Worm (Caenorhabditis elegans) whole organism, L4 larva: ENCODE results near the gene scl-10.
A peak's percentile ranks its signal among the peaks of the same experiment; 100 is the strongest.

Experiments
- F26F4.8 ChIP-seq: fragments of 200-800 bp; sonication (Bioruptor generic); conservative IDR thresholded peaks from 2 replicates; pipeline ENCODE4 v1.3.6; 2022; ENCODE audit warnings: missing genetic modification characterization, missing compliant biosample characterization
- R02D3.7 ChIP-seq: fragments of 150-350 bp; sonication (generic microtip); optimal IDR thresholded peaks from 3 replicates; lab custom pipeline; 2014; ENCODE audit warnings: missing biosample characterization, missing genetic modification characterization
- Y5F2A.4 ChIP-seq: fragments of 200-800 bp; sonication (Bioruptor generic); optimal IDR thresholded peaks from 2 replicates; lab custom pipeline; 2018; ENCODE audit warnings: mild to moderate bottlenecking, missing genetic modification characterization, missing compliant biosample characterization
- aha-1 ChIP-seq: fragments of 150-350 bp; peaks from one replicate; lab custom pipeline; 2014; ENCODE audit warnings: missing biosample characterization, missing genetic modification characterization
- ceh-32 ChIP-seq: sonication (generic microtip); optimal IDR thresholded peaks from 2 replicates; lab custom pipeline; 2016; ENCODE audit warnings: mild to moderate bottlenecking, missing genetic modification characterization, missing compliant biosample characterization; ENCODE audit not compliant: poor library complexity
- ceh-82 ChIP-seq: sonication (generic microtip); optimal IDR thresholded peaks from 2 replicates; lab custom pipeline; 2017; ENCODE audit warnings: missing biosample characterization, missing genetic modification characterization
- daf-12 ChIP-seq: fragments of 150-350 bp; optimal IDR thresholded peaks from 2 replicates; lab custom pipeline; 2014; ENCODE audit warnings: missing biosample characterization, missing genetic modification reagents, missing genetic modification characterization
- daf-8 ChIP-seq: fragments of 200-800 bp; sonication (Bioruptor generic); IDR thresholded peaks from 2 replicates; pipeline ENCODE4 v1.3.6; 2022; ENCODE audit warnings: missing genetic modification characterization, missing compliant biosample characterization
- fos-1 ChIP-seq: fragments of 150-350 bp; optimal IDR thresholded peaks from 2 replicates; lab custom pipeline; 2014; ENCODE audit warnings: missing biosample characterization, missing genetic modification characterization
- gei-8 ChIP-seq: fragments of 200-800 bp; sonication (Bioruptor generic); optimal IDR thresholded peaks from 2 replicates; lab custom pipeline; 2018; ENCODE audit warnings: mild to moderate bottlenecking, missing genetic modification characterization, missing compliant biosample characterization
- hif-1 ChIP-seq, 2 experiments: sonication (generic microtip); optimal IDR thresholded peaks; 2 replicates each; lab custom pipeline; 2016 to 2017; ENCODE audit warnings: missing compliant biosample characterization in 2 of 2, missing genetic modification characterization in 2 of 2, missing genetic modification reagents in 2 of 2, missing genotype in 2 of 2, mild to moderate bottlenecking in 1 of 2
- hlh-11 ChIP-seq: fragments of 200-800 bp; sonication (Bioruptor generic); optimal IDR thresholded peaks from 2 replicates; lab custom pipeline; 2018; ENCODE audit warnings: mild to moderate bottlenecking, missing genetic modification characterization, missing compliant biosample characterization
- jun-1 ChIP-seq: fragments of 150-350 bp; optimal IDR thresholded peaks from 2 replicates; lab custom pipeline; 2014; ENCODE audit warnings: missing biosample characterization, missing genetic modification reagents, missing genetic modification characterization
- lim-7 ChIP-seq: fragments of 200-800 bp; sonication (Bioruptor generic); IDR thresholded peaks from 2 replicates; pipeline ENCODE4 v1.3.6; 2022; ENCODE audit warnings: missing genetic modification characterization, missing compliant biosample characterization
- lin-15B ChIP-seq: fragments of 150-350 bp; sonication (generic microtip); optimal IDR thresholded peaks from 3 replicates; lab custom pipeline; 2014; ENCODE audit warnings: missing biosample characterization, missing genetic modification characterization
- lin-29 ChIP-seq: fragments of 200-800 bp; sonication (Bioruptor generic); IDR thresholded peaks from 2 replicates; pipeline ENCODE4 v1.3.6; 2022; ENCODE audit warnings: missing genetic modification reagents, missing genetic modification characterization, missing compliant biosample characterization
- lin-39 ChIP-seq: fragments of 150-350 bp; optimal IDR thresholded peaks from 2 replicates; lab custom pipeline; 2014; ENCODE audit warnings: missing biosample characterization, missing genetic modification reagents, missing genetic modification characterization
- lir-3 ChIP-seq: sonication (generic microtip); optimal IDR thresholded peaks from 2 replicates; lab custom pipeline; 2016; ENCODE audit warnings: mild to moderate bottlenecking, missing genetic modification characterization, missing compliant biosample characterization
- mdl-1 ChIP-seq, 2 experiments: fragments of 150-350 bp in 1 of 2; sonication (generic microtip) in 1 of 2; optimal IDR thresholded peaks; 2 replicates each; lab custom pipeline; 2014 to 2017; ENCODE audit warnings: missing biosample characterization in 2 of 2, missing genetic modification characterization in 2 of 2
- mep-1 ChIP-seq: fragments of 150-350 bp; sonication (generic microtip); optimal IDR thresholded peaks from 3 replicates; lab custom pipeline; 2014; ENCODE audit warnings: missing biosample characterization, missing genetic modification characterization
- mxl-2 ChIP-seq: fragments of 200-800 bp; sonication (Bioruptor generic); conservative IDR thresholded peaks from 2 replicates; pipeline ENCODE4 v1.3.6; 2022; ENCODE audit warnings: missing genetic modification reagents, missing genetic modification characterization, missing compliant biosample characterization
- nhr-102 ChIP-seq: sonication (generic microtip); optimal IDR thresholded peaks from 2 replicates; lab custom pipeline; 2016; ENCODE audit warnings: mild to moderate bottlenecking, missing genetic modification characterization, moderate library complexity, missing compliant biosample characterization
- nhr-237 ChIP-seq: sonication (generic microtip); optimal IDR thresholded peaks from 2 replicates; lab custom pipeline; 2017; ENCODE audit warnings: missing biosample characterization, missing genetic modification characterization
- nhr-42 ChIP-seq: fragments of 200-800 bp; sonication (Bioruptor generic); IDR thresholded peaks from 2 replicates; pipeline ENCODE4 v1.3.6; 2022; ENCODE audit warnings: missing genetic modification characterization, missing compliant biosample characterization
- nhr-48 ChIP-seq: sonication (generic microtip); optimal IDR thresholded peaks from 2 replicates; lab custom pipeline; 2016; ENCODE audit warnings: mild to moderate bottlenecking, missing genetic modification characterization, missing compliant biosample characterization
- nhr-6 ChIP-seq: fragments of 150-350 bp; optimal IDR thresholded peaks from 2 replicates; lab custom pipeline; 2014; ENCODE audit warnings: missing biosample characterization, missing genetic modification characterization
- nhr-77 ChIP-seq: fragments of 150-350 bp; optimal IDR thresholded peaks from 2 replicates; lab custom pipeline; 2014; ENCODE audit warnings: missing biosample characterization, missing genetic modification characterization
- pqm-1 ChIP-seq: sonication (generic microtip); optimal IDR thresholded peaks from 2 replicates; lab custom pipeline; 2017; ENCODE audit warnings: missing biosample characterization, missing genetic modification characterization
- sdz-12 ChIP-seq: fragments of 200-800 bp; sonication (Bioruptor generic); optimal IDR thresholded peaks from 2 replicates; lab custom pipeline; 2018; ENCODE audit warnings: mild to moderate bottlenecking, missing genetic modification characterization, missing compliant biosample characterization
- set-16 ChIP-seq: fragments of 200-800 bp; sonication (Bioruptor generic); IDR thresholded peaks from 2 replicates; pipeline ENCODE4 v1.3.6; 2022; ENCODE audit warnings: missing genetic modification reagents, missing genetic modification characterization, missing compliant biosample characterization
- skn-1 ChIP-seq: fragments of 150-350 bp; optimal IDR thresholded peaks from 2 replicates; lab custom pipeline; 2014; ENCODE audit warnings: missing biosample characterization, missing genetic modification characterization
- snpc-1.2 ChIP-seq: fragments of 200-800 bp; sonication (Bioruptor generic); IDR thresholded peaks from 2 replicates; pipeline ENCODE4 v1.3.6; 2022; ENCODE audit warnings: missing genetic modification reagents, missing genetic modification characterization, missing compliant biosample characterization
- spr-1 ChIP-seq: sonication (generic microtip); optimal IDR thresholded peaks from 2 replicates; lab custom pipeline; 2016; ENCODE audit warnings: mild to moderate bottlenecking, missing genetic modification characterization, missing compliant biosample characterization
- unc-39 ChIP-seq: sonication (generic microtip); optimal IDR thresholded peaks from 2 replicates; lab custom pipeline; 2017; ENCODE audit warnings: missing biosample characterization, missing genetic modification characterization
- unc-62 ChIP-seq, 3 experiments: fragments of 150-350 bp in 1 of 3; sonication (generic microtip); optimal IDR thresholded peaks in 2 of 3; peaks in 1 of 3; 1 replicate in 1 of 3; 2 replicates in 2 of 3; lab custom pipeline; 2014 to 2017; ENCODE audit warnings: missing biosample characterization in 3 of 3, missing genetic modification characterization in 3 of 3, missing genetic modification reagents in 3 of 3, missing genotype in 1 of 3
- vab-7 ChIP-seq: fragments of 200-800 bp; sonication (Bioruptor generic); IDR thresholded peaks from 2 replicates; pipeline ENCODE4 v1.3.6; 2022; ENCODE audit warnings: missing genetic modification reagents, missing genetic modification characterization, missing compliant biosample characterization
- zfp-2 ChIP-seq: sonication (generic microtip); optimal IDR thresholded peaks from 2 replicates; lab custom pipeline; 2016; ENCODE audit warnings: mild to moderate bottlenecking, missing genetic modification characterization, missing compliant biosample characterization
- zip-11 ChIP-seq: fragments of 200-800 bp; sonication (Bioruptor generic); IDR thresholded peaks from 2 replicates; pipeline ENCODE4 v1.3.6; 2022; ENCODE audit warnings: missing genetic modification characterization, missing compliant biosample characterization
- ztf-11 ChIP-seq: fragments of 150-350 bp; optimal IDR thresholded peaks from 2 replicates; lab custom pipeline; 2014; ENCODE audit warnings: missing biosample characterization, missing genetic modification characterization
- ztf-7 ChIP-seq: fragments of 150-350 bp; optimal IDR thresholded peaks from 2 replicates; lab custom pipeline; 2014; ENCODE audit warnings: missing biosample characterization, missing genetic modification characterization

Gene scl-10

DNA sequence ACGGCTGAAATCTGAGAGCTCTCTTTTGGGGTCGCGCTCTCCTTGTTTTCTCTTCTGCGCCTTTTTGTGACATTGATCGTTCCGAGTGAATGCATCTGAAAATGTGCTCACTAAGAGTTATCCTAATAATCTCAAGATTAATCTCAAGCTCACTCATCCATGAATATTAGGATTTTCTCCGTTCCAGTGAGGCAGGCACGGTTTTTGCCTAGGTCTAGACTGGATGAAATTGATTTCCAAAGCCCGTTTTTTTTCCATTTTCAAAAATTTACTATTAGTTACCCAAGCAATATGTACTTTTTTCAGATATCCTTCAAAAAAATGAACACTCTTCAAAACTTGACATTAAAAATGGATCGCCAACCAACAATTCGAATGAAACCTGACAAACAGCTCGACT lies 6.2 kb upstream of the scl-10 start, which contains the start of gene amt-2:
Gene amt-2, plus strand, starts transcription at position 301 of the 400 bp plus-strand sequence.
- TF ChIP-seq daf-8 (GFP tag; lab: Robert Waterston, UW) (no peak), skn-1 (no peak), lin-29 (GFP tag; lab: Robert Waterston, UW) (no peak), ztf-11 (tag; lab: Kevin White, UChicago) (no peak), jun-1 (tag; lab: Kevin White, UChicago) (no peak), Y5F2A.4 (GFP tag; lab: Kevin White, UChicago) (no peak), lir-3 (no peak), mdl-1 (tag; optimal IDR thresholded peaks at IDR 0.05; lab: Kevin White, UChicago) (no peak), lin-15B (tag; lab: Kevin White, UChicago) (no peak), hlh-11 (tag; lab: Kevin White, UChicago) (no peak), set-16 (GFP tag; lab: Robert Waterston, UW) (no peak), lin-39 (tag; lab: Kevin White, UChicago) (no peak), sdz-12 (no peak), nhr-102 (tag; lab: Kevin White, UChicago) (no peak), daf-12 (tag; lab: Kevin White, UChicago) (no peak)
- TF ChIP-seq, all 104 proteins: peak for 0

DNA sequence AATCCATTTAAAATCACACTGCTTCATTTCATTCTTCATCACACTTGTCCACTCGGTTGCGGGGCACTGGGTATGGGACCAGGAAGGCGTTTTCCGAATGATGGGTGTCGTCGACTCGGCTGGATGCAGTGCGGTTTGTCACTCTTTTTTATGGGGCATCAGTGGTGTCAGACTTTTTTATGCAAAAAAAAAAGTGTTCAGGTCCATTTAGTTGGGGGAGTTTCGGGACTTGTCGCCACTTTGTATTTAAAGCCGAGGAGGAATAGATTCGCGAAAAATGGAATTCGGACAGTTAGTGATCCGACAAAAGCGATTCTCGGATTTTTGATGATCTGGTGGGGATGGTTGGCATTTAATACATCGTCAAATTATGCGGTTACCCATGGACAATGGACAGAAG lies 3.3 kb upstream of the scl-10 start:
- TF ChIP-seq pqm-1 (tag; lab: Kevin White, UChicago) (no peak), aha-1 (peak; percentile 90)

DNA sequence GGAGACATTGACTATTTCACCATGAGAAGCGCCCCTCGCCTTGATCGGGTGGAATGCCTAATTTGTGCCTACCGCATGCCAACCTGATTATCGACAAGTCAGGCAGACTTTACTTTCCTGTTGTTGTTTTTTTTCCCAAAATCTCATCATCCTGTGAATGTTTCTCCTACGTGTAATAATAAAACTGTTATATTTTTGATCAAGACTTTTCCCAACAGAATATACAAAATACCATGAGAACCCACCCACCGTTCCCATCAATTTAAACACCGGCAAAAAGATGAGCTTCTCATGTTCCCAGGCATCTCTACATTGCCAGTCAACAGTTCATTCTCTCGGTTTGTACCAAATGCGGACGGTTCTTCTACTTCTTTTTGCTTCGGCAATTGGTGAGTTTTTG lies 1.4 kb upstream of the scl-10 start, which contains the start of gene scl-9:
Gene scl-9, plus strand, starts transcription at position 301 of the 400 bp plus-strand sequence.
- no peak for TF ChIP-seq zip-11 (GFP tag; lab: Robert Waterston, UW)
- no peak for TF ChIP-seq nhr-48 (tag; lab: Kevin White, UChicago)
- peak in 1 of 2 experiments; percentile 49 for TF ChIP-seq unc-62 (GFP tag; optimal IDR thresholded peaks at IDR 0.05 in 1 of 2; lab: Kevin White, UChicago)
- no peak for TF ChIP-seq unc-62 (tag; optimal IDR thresholded peaks at IDR 0.05; lab: Kevin White, UChicago)
- TF ChIP-seq unc-39 (tag; lab: Kevin White, UChicago), result no peak
- no peak for TF ChIP-seq mep-1
- no peak for TF ChIP-seq jun-1 (tag; lab: Kevin White, UChicago)
- no peak for TF ChIP-seq R02D3.7
- no peak for TF ChIP-seq fos-1 (tag; lab: Kevin White, UChicago)
- TF ChIP-seq, all 104 proteins: peak for 1

DNA sequence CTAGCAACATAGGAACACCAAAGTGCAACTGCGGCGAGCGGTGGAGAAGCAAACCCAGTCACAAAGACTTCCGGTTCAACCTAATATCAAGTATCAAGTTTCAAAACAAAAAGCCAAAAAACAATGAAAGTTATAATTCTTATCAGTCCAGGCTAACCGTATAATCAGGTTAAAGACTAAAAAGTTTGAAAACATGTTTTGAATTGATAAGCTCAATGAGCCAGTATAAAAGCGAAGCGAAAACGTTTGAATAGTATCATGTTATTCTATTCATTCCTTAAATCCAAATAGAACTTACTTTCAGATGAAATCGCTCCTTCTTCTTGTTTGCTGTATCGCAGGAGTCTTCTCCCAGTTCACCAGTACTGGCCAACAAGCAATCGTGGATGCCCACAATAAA lies 2.8 kb downstream of the scl-10 start, which contains the start of gene scl-11:
Gene scl-11, plus strand, starts transcription at position 301 of the 400 bp plus-strand sequence.
- TF ChIP-seq nhr-42, result no peak
- no peak for TF ChIP-seq gei-8 (GFP tag; lab: Kevin White, UChicago)
- no peak for TF ChIP-seq F26F4.8 (GFP tag; lab: Robert Waterston, UW)
- no peak for TF ChIP-seq ceh-32 (tag; lab: Kevin White, UChicago)
- no peak for TF ChIP-seq ztf-7 (tag; lab: Kevin White, UChicago)
- TF ChIP-seq snpc-1.2 (GFP tag; lab: Robert Waterston, UW), result no peak
- no peak for TF ChIP-seq mxl-2 (GFP tag; lab: Robert Waterston, UW)

DNA sequence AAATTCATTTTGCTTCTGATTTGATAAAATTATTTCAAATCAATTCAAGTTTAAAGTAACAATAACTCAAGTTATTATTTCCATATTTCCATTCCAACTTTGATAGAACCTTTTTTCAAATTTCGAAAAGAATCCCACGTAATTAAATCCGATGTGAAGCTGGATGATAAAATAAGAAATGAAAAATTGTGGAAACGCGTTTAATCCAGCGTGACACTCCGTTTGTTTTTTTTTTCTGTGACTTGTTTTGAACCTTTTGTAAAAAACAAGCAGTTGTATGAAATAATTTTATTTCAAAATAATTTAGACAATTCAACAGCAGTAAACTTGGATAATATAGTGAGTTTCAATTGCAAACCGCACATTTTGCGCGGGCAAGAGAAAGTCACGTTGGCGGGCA lies 4.3 kb downstream of the scl-10 start, which contains the start of gene F49E11.7:
Gene F49E11.7, plus strand, starts transcription at position 301 of the 400 bp plus-strand sequence.
- TF ChIP-seq ztf-7 (tag; lab: Kevin White, UChicago) (no peak), nhr-6 (no peak), nhr-237 (no peak), vab-7 (no peak), set-16 (GFP tag; lab: Robert Waterston, UW) (no peak), lim-7 (GFP tag; lab: Robert Waterston, UW) (no peak), hlh-11 (tag; lab: Kevin White, UChicago) (no peak), mxl-2 (GFP tag; lab: Robert Waterston, UW) (no peak), ceh-82 (tag; lab: Kevin White, UChicago) (no peak), nhr-77 (tag; lab: Kevin White, UChicago) (no peak), spr-1 (tag; lab: Kevin White, UChicago) (no peak), hif-1 (tag; optimal IDR thresholded peaks at IDR 0.05; lab: Kevin White, UChicago) (no peak), sdz-12 (no peak), mep-1 (no peak), zfp-2 (tag; lab: Kevin White, UChicago) (no peak)
